Fruit fly (Drosophila melanogaster) whole organism, embryonic: ENCODE data around the gene CG3505.

Experiments used
- BEAF-32 ChIP-seq: fragments of 200-800 bp; sonication (Bioruptor generic); optimal IDR thresholded peaks from 3 replicates; lab custom pipeline; 2017; ENCODE audit warnings: missing biosample characterization, missing genetic modification characterization, mild to moderate bottlenecking, moderate library complexity, missing genetic modification reagents
- CG10267 ChIP-seq: fragments of 200-800 bp; sonication (Bioruptor generic); optimal IDR thresholded peaks from 2 replicates; lab custom pipeline; 2018; ENCODE audit warnings: missing biosample characterization, mild to moderate bottlenecking, missing genetic modification characterization, moderate library complexity
- CG10366 ChIP-seq: fragments of 200-800 bp; sonication (Bioruptor generic); IDR thresholded peaks from 2 replicates; pipeline ENCODE4 v1.3.6; 2022; ENCODE audit warnings: missing biosample characterization, missing genetic modification characterization
- CG10959 ChIP-seq: fragments of 200-800 bp; sonication (Bioruptor generic); IDR thresholded peaks from 2 replicates; pipeline ENCODE4 v1.3.6; 2022; ENCODE audit warnings: missing biosample characterization, missing genetic modification characterization
- CG11085 ChIP-seq: fragments of 200-800 bp; sonication (Bioruptor generic); IDR thresholded peaks from 2 replicates; pipeline ENCODE4 v1.3.6; 2022; ENCODE audit warnings: missing biosample characterization, missing genetic modification characterization
- CG14667 ChIP-seq: fragments of 200-800 bp; sonication (Bioruptor generic); IDR thresholded peaks from 2 replicates; pipeline ENCODE4 v1.3.6; 2022; ENCODE audit warnings: missing biosample characterization, missing genetic modification characterization
- CG17802 ChIP-seq: fragments of 200-800 bp; sonication (Bioruptor generic); optimal IDR thresholded peaks from 2 replicates; lab custom pipeline; 2018; ENCODE audit warnings: missing biosample characterization, mild to moderate bottlenecking, missing genetic modification characterization, moderate library complexity
- CG31388 ChIP-seq: fragments of 200-800 bp; sonication (Bioruptor generic); optimal IDR thresholded peaks from 2 replicates; lab custom pipeline; 2016; ENCODE audit warnings: missing biosample characterization, missing genetic modification characterization
- CG32772 ChIP-seq: fragments of 200-800 bp; sonication (Bioruptor generic); IDR thresholded peaks from 2 replicates; pipeline ENCODE4 v1.3.6; 2022; ENCODE audit warnings: missing biosample characterization, missing genetic modification characterization
- CG3726 ChIP-seq: fragments of 200-800 bp; sonication (Bioruptor generic); IDR thresholded peaks from 3 replicates; pipeline ENCODE4, ENCODE4 v1.3.6; 2022; ENCODE audit warnings: missing biosample characterization, missing genetic modification characterization
- CG6854 ChIP-seq: fragments of 200-800 bp; sonication (Bioruptor generic); optimal IDR thresholded peaks from 3 replicates; lab custom pipeline; 2017; ENCODE audit warnings: missing biosample characterization, mild to moderate bottlenecking, missing genetic modification characterization
- CG7839 ChIP-seq: fragments of 200-800 bp; sonication (Bioruptor generic); optimal IDR thresholded peaks from 3 replicates; lab custom pipeline; 2018; ENCODE audit warnings: missing biosample characterization, mild to moderate bottlenecking, missing genetic modification characterization, moderate library complexity
- CG8281 ChIP-seq: fragments of 200-800 bp; sonication (Bioruptor generic); optimal IDR thresholded peaks from 2 replicates; lab custom pipeline; 2018; ENCODE audit warnings: missing biosample characterization, mild to moderate bottlenecking, missing genetic modification characterization, moderate library complexity
- CG8290 ChIP-seq, 3 experiments: fragments of 200-800 bp; sonication (Bioruptor generic); optimal IDR thresholded peaks; 2 replicates each; lab custom pipeline; 2016 to 2019; ENCODE audit warnings: missing biosample characterization in 3 of 3, missing genetic modification characterization in 3 of 3, mild to moderate bottlenecking in 2 of 3, moderate library complexity in 1 of 3
- CG8944 ChIP-seq: fragments of 200-800 bp; sonication (Bioruptor generic); optimal IDR thresholded peaks from 3 replicates; lab custom pipeline; 2016; ENCODE audit warnings: missing biosample characterization, missing genetic modification characterization
- CG9797 ChIP-seq: fragments of 200-800 bp; sonication (Bioruptor generic); optimal IDR thresholded peaks from 3 replicates; lab custom pipeline; 2018; ENCODE audit warnings: missing biosample characterization, mild to moderate bottlenecking, missing genetic modification characterization
- CG9817 ChIP-seq: fragments of 200-800 bp; sonication (Bioruptor generic); optimal IDR thresholded peaks from 2 replicates; lab custom pipeline; 2018; ENCODE audit warnings: missing biosample characterization, mild to moderate bottlenecking, missing genetic modification characterization, moderate library complexity
- Dad ChIP-seq: fragments of 200-800 bp; sonication (Bioruptor generic); optimal IDR thresholded peaks from 3 replicates; lab custom pipeline; 2016; ENCODE audit warnings: missing biosample characterization, missing genetic modification characterization
- Hand ChIP-seq: fragments of 200-800 bp; sonication (Bioruptor generic); optimal IDR thresholded peaks from 2 replicates; lab custom pipeline; 2017; ENCODE audit warnings: mild to moderate bottlenecking, missing biosample characterization, missing genetic modification reagents, missing genetic modification characterization
- Hr78 ChIP-seq, 2 experiments: fragments of 200-800 bp in 1 of 2; fragments of >200 bp in 1 of 2; sonication (Bioruptor generic) in 1 of 2; optimal IDR thresholded peaks; 2 replicates each; lab custom pipeline; 2017 to 2019; ENCODE audit warnings: missing biosample characterization in 2 of 2, missing genetic modification characterization in 2 of 2, mild to moderate bottlenecking in 1 of 2, moderate library complexity in 1 of 2
- Kr ChIP-seq: fragments of 200-800 bp; sonication (Bioruptor generic); optimal IDR thresholded peaks from 2 replicates; lab custom pipeline; 2017; ENCODE audit warnings: missing biosample characterization, mild to moderate bottlenecking, missing genetic modification characterization
- MESR4 ChIP-seq: fragments of 200-800 bp; sonication (Bioruptor generic); optimal IDR thresholded peaks from 2 replicates; lab custom pipeline; 2018; ENCODE audit warnings: missing biosample characterization, mild to moderate bottlenecking, missing genetic modification characterization, moderate library complexity
- NfI ChIP-seq: fragments of 200-800 bp; sonication (Bioruptor generic); optimal IDR thresholded peaks from 3 replicates; lab custom pipeline; 2018; ENCODE audit warnings: missing biosample characterization, mild to moderate bottlenecking, missing genetic modification characterization, moderate library complexity
- Sry-β ChIP-seq: fragments of 200-800 bp; sonication (Bioruptor generic); optimal IDR thresholded peaks from 2 replicates; lab custom pipeline; 2018; ENCODE audit warnings: missing biosample characterization, mild to moderate bottlenecking, missing genetic modification characterization, moderate library complexity
- Stat92E ChIP-seq, 3 experiments: fragments of >200 bp in 2 of 3; fragments of 200-800 bp in 1 of 3; sonication (Bioruptor generic) in 1 of 3; optimal IDR thresholded peaks; 2 replicates each; lab custom pipeline; 2017 to 2019; ENCODE audit warnings: missing biosample characterization in 3 of 3, missing genetic modification characterization in 3 of 3, mild to moderate bottlenecking in 1 of 3, moderate library complexity in 1 of 3
- Taf1 ChIP-seq: fragments of 200-800 bp; sonication (Bioruptor generic); IDR thresholded peaks from 2 replicates; pipeline ENCODE4 v1.3.6; 2022; ENCODE audit warnings: missing biosample characterization, missing genetic modification characterization
- amos ChIP-seq: fragments of 200-800 bp; sonication (Bioruptor generic); IDR thresholded peaks from 2 replicates; pipeline ENCODE4 v1.3.6; 2022; ENCODE audit warnings: missing biosample characterization, missing genetic modification characterization; ENCODE audit not compliant: partially characterized antibody
- ase ChIP-seq: fragments of 200-800 bp; sonication (Bioruptor generic); IDR thresholded peaks from 3 replicates; pipeline ENCODE4 v1.3.6; 2022; ENCODE audit warnings: missing biosample characterization, missing genetic modification characterization
- ato ChIP-seq: fragments of 200-800 bp; sonication (Bioruptor generic); IDR thresholded peaks from 2 replicates; pipeline ENCODE4 v1.3.6; 2022; ENCODE audit warnings: missing biosample characterization, missing genetic modification characterization; ENCODE audit not compliant: partially characterized antibody
- bbx ChIP-seq: fragments of 200-800 bp; sonication (Bioruptor generic); IDR thresholded peaks from 2 replicates; pipeline ENCODE4 v1.3.6; 2022; ENCODE audit warnings: missing biosample characterization, missing genetic modification characterization; ENCODE audit not compliant: partially characterized antibody
- cad ChIP-seq: fragments of >200 bp; optimal IDR thresholded peaks from 2 replicates; lab custom pipeline; 2017; ENCODE audit warnings: missing biosample characterization, missing genetic modification characterization
- da ChIP-seq: fragments of 200-800 bp; sonication (Bioruptor generic); optimal IDR thresholded peaks from 2 replicates; lab custom pipeline; 2016; ENCODE audit warnings: missing biosample characterization, missing genetic modification characterization
- dmrt11E ChIP-seq: fragments of 200-800 bp; sonication (Bioruptor generic); optimal IDR thresholded peaks from 3 replicates; lab custom pipeline; 2018; ENCODE audit warnings: missing biosample characterization, mild to moderate bottlenecking, missing genetic modification characterization, moderate library complexity
- eyg ChIP-seq: fragments of 200-800 bp; sonication (Bioruptor generic); optimal IDR thresholded peaks from 3 replicates; lab custom pipeline; 2016; ENCODE audit warnings: missing biosample characterization, missing genetic modification characterization
- gt ChIP-seq: fragments of 200-800 bp; sonication (Bioruptor generic); IDR thresholded peaks from 2 replicates; pipeline ENCODE4 v1.3.6; 2022; ENCODE audit warnings: missing biosample characterization, missing genetic modification characterization
- ham ChIP-seq: fragments of 200-800 bp; sonication (Bioruptor generic); IDR thresholded peaks from 2 replicates; pipeline ENCODE4 v1.3.6; 2022; ENCODE audit warnings: missing biosample characterization, missing genetic modification characterization
- kay ChIP-seq: fragments of 200-800 bp; sonication (Bioruptor generic); optimal IDR thresholded peaks from 2 replicates; lab custom pipeline; 2016; ENCODE audit warnings: missing biosample characterization, missing genetic modification characterization
- klu ChIP-seq: fragments of 200-800 bp; sonication (Bioruptor generic); IDR thresholded peaks from 2 replicates; pipeline ENCODE4 v1.3.6; 2022; ENCODE audit warnings: missing biosample characterization, missing genetic modification characterization
- maf-S ChIP-seq: fragments of 200-800 bp; sonication (Bioruptor generic); optimal IDR thresholded peaks from 2 replicates; lab custom pipeline; 2016; ENCODE audit warnings: missing biosample characterization, missing genetic modification characterization
- mld ChIP-seq: fragments of 200-800 bp; sonication (Bioruptor generic); IDR thresholded peaks from 3 replicates; pipeline ENCODE4 v1.3.6; 2022; ENCODE audit warnings: missing biosample characterization, missing genetic modification characterization; ENCODE audit not compliant: partially characterized antibody
- nerfin-1 ChIP-seq: fragments of 200-800 bp; sonication (Bioruptor generic); optimal IDR thresholded peaks from 3 replicates; lab custom pipeline; 2019; ENCODE audit warnings: missing biosample characterization, mild to moderate bottlenecking, missing genetic modification characterization, moderate library complexity
- oc ChIP-seq: fragments of 200-800 bp; sonication (Bioruptor generic); optimal IDR thresholded peaks from 2 replicates; lab custom pipeline; 2018; ENCODE audit warnings: missing biosample characterization, mild to moderate bottlenecking, missing genetic modification characterization, moderate library complexity
- otp ChIP-seq: fragments of 200-800 bp; sonication (Bioruptor generic); IDR thresholded peaks from 3 replicates; pipeline ENCODE4, ENCODE4 v1.3.6; 2022; ENCODE audit warnings: missing biosample characterization, missing genetic modification characterization
- peb ChIP-seq: fragments of 200-800 bp; sonication (Bioruptor generic); IDR thresholded peaks from 2 replicates; pipeline ENCODE4 v1.3.6; 2022; ENCODE audit warnings: missing biosample characterization, missing genetic modification characterization
- ro ChIP-seq: fragments of 200-800 bp; sonication (Bioruptor generic); IDR thresholded peaks from 2 replicates; pipeline ENCODE4 v1.3.6; 2022; ENCODE audit warnings: missing biosample characterization, missing genetic modification characterization
- run ChIP-seq: fragments of 200-800 bp; sonication (Bioruptor generic); optimal IDR thresholded peaks from 3 replicates; lab custom pipeline; 2018; ENCODE audit warnings: missing biosample characterization, mild to moderate bottlenecking, missing genetic modification characterization
- sima ChIP-seq: fragments of 200-800 bp; sonication (Bioruptor generic); optimal IDR thresholded peaks from 2 replicates; lab custom pipeline; 2016; ENCODE audit warnings: missing biosample characterization, missing genetic modification characterization
- twi ChIP-seq: fragments of 200-800 bp; optimal IDR thresholded peaks from 2 replicates; lab custom pipeline; 2019; ENCODE audit warnings: missing biosample characterization, mild to moderate bottlenecking, missing genetic modification characterization, moderate library complexity

Gene CG3505

dm6 chr3R:14608892-14609692 is 48.2 kb upstream of the CG3505 start, which contains the start of gene CG14853 (continued):
- TF ChIP-seq eyg (GFP tag; lab: Kevin White, UChicago): peak; percentile 4
- no peak for TF ChIP-seq sima (GFP tag; lab: Kevin White, UChicago)
- TF ChIP-seq CG17802 (tag; lab: Kevin White, UChicago): no peak
- TF ChIP-seq Sry-β (GFP tag; lab: Kevin White, UChicago): peak; percentile 24
- TF ChIP-seq CG8281 (tag; lab: Kevin White, UChicago): peak; percentile 29
- no peak for TF ChIP-seq CG8944 (GFP tag; lab: Kevin White, UChicago)
- peak; percentile 44; the same call in 1 of the 2 replicates for TF ChIP-seq klu (GFP tag; lab: Robert Waterston, UW)
- TF ChIP-seq da: no peak
- TF ChIP-seq CG7839: peak; percentile 93
- no peak for TF ChIP-seq mld (GFP tag; lab: Robert Waterston, UW)
- no peak for TF ChIP-seq MESR4 (GFP tag; lab: Kevin White, UChicago)
- peak; percentile 72 for TF ChIP-seq Hand (GFP tag; lab: Kevin White, UChicago)
- TF ChIP-seq ro: peak; percentile 68
- no peak for TF ChIP-seq Dad (GFP tag; lab: Kevin White, UChicago)
- no peak for TF ChIP-seq CG3726 (GFP tag; lab: Robert Waterston, UW)
- no peak for TF ChIP-seq ato
- peak; percentile 14; the same call in 1 of the 2 replicates for TF ChIP-seq CG11085
- TF ChIP-seq otp (GFP tag; lab: Robert Waterston, UW): peak; percentile 40
- no peak for TF ChIP-seq ham (GFP tag; lab: Robert Waterston, UW)
- TF ChIP-seq gt: 0 out of 2 replicates have a peak, but pooled peaks have one; percentile 37
- peak; percentile 75 for TF ChIP-seq NfI (GFP tag; lab: Kevin White, UChicago)
- TF ChIP-seq CG31388 (GFP tag; lab: Kevin White, UChicago): no peak
- TF ChIP-seq CG9817: peak; percentile 48
- TF ChIP-seq ase: peak; percentile 67; the same call in 2 of the 3 replicates
- peak; percentile 15 for TF ChIP-seq CG8290 (GFP tag; optimal IDR thresholded peaks at IDR 0.05; lab: Kevin White, UChicago)
- peak; percentile 50 to 82 for TF ChIP-seq CG8290 (tag; optimal IDR thresholded peaks at IDR 0.05; lab: Kevin White, UChicago)
- no peak for TF ChIP-seq cad (GFP tag; lab: Kevin White, UChicago)
- no peak for TF ChIP-seq Stat92E (GFP tag; optimal IDR thresholded peaks at IDR 0.05; lab: Kevin White, UChicago)
- no peak for TF ChIP-seq Hr78 (GFP tag; optimal IDR thresholded peaks at IDR 0.05; lab: Kevin White, UChicago)
- TF ChIP-seq bbx (GFP tag; lab: Robert Waterston, UW): no peak
- TF ChIP-seq amos: no peak
- TF ChIP-seq CG10366 (GFP tag; lab: Robert Waterston, UW): peak; percentile 80
- peak; percentile 33 for TF ChIP-seq dmrt11E (tag; lab: Kevin White, UChicago)
- peak; percentile 61 for TF ChIP-seq CG6854 (GFP tag; lab: Kevin White, UChicago)
- peak; percentile 89 for TF ChIP-seq oc (tag; lab: Kevin White, UChicago)
- TF ChIP-seq CG9797 (GFP tag; lab: Kevin White, UChicago): peak; percentile 21
- TF ChIP-seq Taf1 (GFP tag; lab: Robert Waterston, UW): no peak
- TF ChIP-seq kay (GFP tag; lab: Kevin White, UChicago): peak; percentile 59
- peak; percentile 65 for TF ChIP-seq nerfin-1 (tag; lab: Kevin White, UChicago)
- peak; percentile 68 for TF ChIP-seq CG10267 (tag; lab: Kevin White, UChicago)
- no peak; the same call in 1 of the 2 replicates for TF ChIP-seq peb
- peak; percentile 72 for TF ChIP-seq CG14667
- peak; percentile 54 for TF ChIP-seq twi (tag; lab: Kevin White, UChicago)
- TF ChIP-seq CG10959 (GFP tag; lab: Robert Waterston, UW): no peak
- TF ChIP-seq BEAF-32 (GFP tag; lab: Kevin White, UChicago): no peak
- TF ChIP-seq CG32772 (GFP tag; lab: Robert Waterston, UW): peak; percentile 48
- TF ChIP-seq Kr (GFP tag; lab: Kevin White, UChicago): no peak
- TF ChIP-seq maf-S (GFP tag; lab: Kevin White, UChicago): no peak
- peak; percentile 40 for TF ChIP-seq run (tag; lab: Kevin White, UChicago)
